Worm (Caenorhabditis elegans): ENCODE data around the gene ect-2.

DNA sequence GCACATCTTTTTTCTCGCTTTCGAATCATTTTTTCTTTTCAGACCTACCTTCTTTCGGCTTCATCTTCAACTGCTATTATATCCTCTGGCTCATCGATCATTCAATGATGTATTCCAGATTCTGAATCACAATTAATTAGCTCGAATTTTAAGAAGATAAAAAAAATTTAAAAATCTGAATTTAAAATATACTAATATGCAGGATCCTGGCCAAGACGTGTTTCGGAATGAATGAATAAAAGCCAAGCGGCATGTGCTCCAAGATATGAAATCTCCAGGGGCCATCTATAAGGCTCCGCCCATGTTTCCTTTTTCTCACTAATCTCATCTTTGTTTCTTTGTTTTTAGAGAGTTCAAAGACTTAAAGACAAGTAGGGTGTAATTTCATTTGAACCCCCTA, 5.7 kb downstream of the ect-2 start, which contains the start of gene mpz-1:
- TF ChIP-seq lin-13 (tag; optimal IDR thresholded peaks at IDR 0.05), result no peak
- TF ChIP-seq unc-39 (tag; optimal IDR thresholded peaks at IDR 0.05), result no peak
- no peak for TF ChIP-seq ceh-83 (GFP tag; optimal IDR thresholded peaks at IDR 0.05)
- no peak for TF ChIP-seq unc-62 (GFP tag; optimal IDR thresholded peaks at IDR 0.05)
- TF ChIP-seq ztf-11 (tag; optimal IDR thresholded peaks at IDR 0.05), result no peak
- TF ChIP-seq mab-5 (tag; optimal IDR thresholded peaks at IDR 0.05), result no peak
- no peak for TF ChIP-seq nhr-12 (tag; optimal IDR thresholded peaks at IDR 0.05)
- TF ChIP-seq nhr-28 (tag; optimal IDR thresholded peaks at IDR 0.05), result no peak
- no peak for TF ChIP-seq nhr-237 (tag; optimal IDR thresholded peaks at IDR 0.05)
